Fruit fly (Drosophila melanogaster): ENCODE measurements around the gene ND-75.
A peak's percentile ranks its signal among the peaks of the same experiment; 100 is the strongest.

Gene ND-75

DNA sequence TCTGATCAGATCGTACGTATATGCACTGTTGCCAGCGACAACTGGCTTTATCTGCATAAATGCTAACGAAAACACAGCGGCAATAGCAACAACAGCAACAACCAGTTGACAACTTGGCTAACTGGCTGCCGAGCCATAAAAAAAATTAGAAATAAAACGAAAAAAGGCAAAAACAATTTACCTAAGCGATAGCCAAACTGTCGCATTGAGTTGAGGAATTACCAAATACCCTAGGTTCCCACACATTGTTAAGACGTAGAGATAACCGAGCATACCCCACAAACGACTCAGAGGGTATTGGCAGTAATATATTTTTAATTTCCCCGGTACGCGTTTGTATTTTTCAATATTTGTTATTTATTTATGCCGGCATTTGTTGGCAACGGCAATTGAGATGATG is 18.3 kb downstream of the ND-75 start (continued):
- TF ChIP-seq unpg (GFP tag; optimal IDR thresholded peaks at IDR 0.05) (peak; percentile 19), pan (optimal IDR thresholded peaks at IDR 0.05) (no peak), pan (GFP tag; optimal IDR thresholded peaks at IDR 0.05 in 1 of 2, IDR thresholded peaks at IDR 0.05 in 1 of 2) (peak in 1 of 2 experiments; percentile 39), CG11085 (GFP tag; IDR thresholded peaks at IDR 0.05) (no peak), CG32532 (GFP tag; IDR thresholded peaks at IDR 0.05) (peak; percentile 58), CG16779 (GFP tag; IDR thresholded peaks at IDR 0.05) (no peak), vnd (GFP tag; IDR thresholded peaks at IDR 0.05; ENCODE audit: partially characterized antibody) (no peak), fu2 (GFP tag; optimal IDR thresholded peaks at IDR 0.05) (no peak), hkb (optimal IDR thresholded peaks at IDR 0.05) (no peak), hkb (GFP tag; IDR thresholded peaks at IDR 0.05) (0 out of 2 replicates have a peak, but pooled peaks have one; percentile 16), lab (GFP tag; optimal IDR thresholded peaks at IDR 0.05) (peak; percentile 74), CG6689 (GFP tag; IDR thresholded peaks at IDR 0.05) (no peak), insv (GFP tag; optimal IDR thresholded peaks at IDR 0.05) (no peak), CG13296 (GFP tag; optimal IDR thresholded peaks at IDR 0.05) (peak; percentile 40), mam (GFP tag; optimal IDR thresholded peaks at IDR 0.05) (peak; percentile 66), CHES-1-like (GFP tag; optimal IDR thresholded peaks at IDR 0.05) (peak; percentile 26), mirr (GFP tag; optimal IDR thresholded peaks at IDR 0.05) (peak; percentile 41), Hsf (GFP tag; optimal IDR thresholded peaks at IDR 0.05) (peak; percentile 32), Nf-YC (tag; optimal IDR thresholded peaks at IDR 0.05) (no peak), CG7839 (tag; optimal IDR thresholded peaks at IDR 0.05) (peak; percentile 27), eyg (GFP tag; optimal IDR thresholded peaks at IDR 0.05) (peak; percentile 24), emc (GFP tag; optimal IDR thresholded peaks at IDR 0.05) (no peak), CG18619 (GFP tag; optimal IDR thresholded peaks at IDR 0.05) (peak; percentile 15), CG33557 (GFP tag; optimal IDR thresholded peaks at IDR 0.05) (no peak), slbo (GFP tag; IDR thresholded peaks at IDR 0.05) (peak; percentile 65), gsb-n (tag; optimal IDR thresholded peaks at IDR 0.05) (no peak), CG4282 (GFP tag; optimal IDR thresholded peaks at IDR 0.05) (no peak), CG5953 (GFP tag; IDR thresholded peaks at IDR 0.05) (no peak), Meics (GFP tag; optimal IDR thresholded peaks at IDR 0.05) (peak; percentile 50), CG13894 (tag; optimal IDR thresholded peaks at IDR 0.05) (peak; percentile 30), CG14667 (GFP tag; IDR thresholded peaks at IDR 0.05) (no peak), grau (tag; optimal IDR thresholded peaks at IDR 0.05) (peak; percentile 18), esg (GFP tag; conservative IDR thresholded peaks at IDR 0.05) (no peak), Dip3 (GFP tag; optimal IDR thresholded peaks at IDR 0.05) (peak; percentile 29), CG11695 (GFP tag; IDR thresholded peaks at IDR 0.05) (0 out of 3 replicates have a peak, but pooled peaks have one; percentile 24), Side (GFP tag; optimal IDR thresholded peaks at IDR 0.05) (peak; percentile 10), vvl (GFP tag; IDR thresholded peaks at IDR 0.05) (peak; percentile 42), ewg (GFP tag; optimal IDR thresholded peaks at IDR 0.05) (no peak), CG2120 (GFP tag; optimal IDR thresholded peaks at IDR 0.05) (peak; percentile 69), stwl (tag; optimal IDR thresholded peaks at IDR 0.05) (no peak), HmgD (GFP tag; optimal IDR thresholded peaks at IDR 0.05) (no peak), klu (GFP tag; IDR thresholded peaks at IDR 0.05) (no peak), CG18599 (GFP tag; optimal IDR thresholded peaks at IDR 0.05) (peak; percentile 70), CG13424 (tag; optimal IDR thresholded peaks at IDR 0.05) (peak; percentile 16), B-H1 (GFP tag; IDR thresholded peaks at IDR 0.05) (no peak), shn (GFP tag; optimal IDR thresholded peaks at IDR 0.05) (no peak), toy (GFP tag; IDR thresholded peaks at IDR 0.05) (no peak), dysf (GFP tag; IDR thresholded peaks at IDR 0.05) (peak; percentile 43; the same call in 2 of the 3 replicates), sd (tag; optimal IDR thresholded peaks at IDR 0.05) (peak; percentile 32), sob (GFP tag; IDR thresholded peaks at IDR 0.05) (peak; percentile 52; the same call in 1 of the 2 replicates), CG10431 (GFP tag; optimal IDR thresholded peaks at IDR 0.05) (no peak), caup (GFP tag; optimal IDR thresholded peaks at IDR 0.05; ENCODE audit: severe bottlenecking) (peak; percentile 26)
